Fruit fly (Drosophila melanogaster) whole organism, embryonic: ENCODE data around the gene Atat.

Source experiments
- Bdp1 ChIP-seq: fragments of 200-800 bp; sonication (Bioruptor generic); optimal IDR thresholded peaks from 3 replicates; lab custom pipeline; 2016; ENCODE audit warnings: missing biosample characterization, missing genetic modification characterization
- Bgb ChIP-seq: fragments of 200-800 bp; sonication (Bioruptor generic); IDR thresholded peaks from 2 replicates; pipeline ENCODE4 v1.3.6; 2022; ENCODE audit warnings: missing biosample characterization, missing genetic modification characterization; ENCODE audit not compliant: partially characterized antibody
- CG10366 ChIP-seq: fragments of 200-800 bp; sonication (Bioruptor generic); IDR thresholded peaks from 2 replicates; pipeline ENCODE4 v1.3.6; 2022; ENCODE audit warnings: missing biosample characterization, missing genetic modification characterization
- CG10462 ChIP-seq: fragments of 200-800 bp; sonication (Bioruptor generic); optimal IDR thresholded peaks from 2 replicates; lab custom pipeline; 2016; ENCODE audit warnings: missing biosample characterization, missing genetic modification characterization
- CG13894 ChIP-seq: fragments of 200-800 bp; sonication (Bioruptor generic); optimal IDR thresholded peaks from 3 replicates; lab custom pipeline; 2018; ENCODE audit warnings: missing biosample characterization, mild to moderate bottlenecking, missing genetic modification characterization, moderate library complexity
- CG14014 ChIP-seq: fragments of 200-800 bp; sonication (Bioruptor generic); IDR thresholded peaks from 2 replicates; pipeline ENCODE4 v1.3.6; 2022; ENCODE audit warnings: missing biosample characterization, missing genetic modification characterization
- CG17568 ChIP-seq: fragments of 200-800 bp; sonication (Bioruptor generic); optimal IDR thresholded peaks from 2 replicates; lab custom pipeline; 2018; ENCODE audit warnings: missing biosample characterization, mild to moderate bottlenecking, missing genetic modification characterization, moderate library complexity
- CG18011 ChIP-seq: fragments of 200-800 bp; sonication (Bioruptor generic); optimal IDR thresholded peaks from 2 replicates; lab custom pipeline; 2017; ENCODE audit warnings: missing biosample characterization, missing genetic modification characterization, mild to moderate bottlenecking, moderate library complexity, missing genotype
- CG30431 ChIP-seq: fragments of 200-800 bp; sonication (Bioruptor generic); optimal IDR thresholded peaks from 2 replicates; lab custom pipeline; 2017; ENCODE audit warnings: missing biosample characterization, missing genetic modification characterization
- CG4854 ChIP-seq: fragments of 200-800 bp; sonication (Bioruptor generic); optimal IDR thresholded peaks from 2 replicates; lab custom pipeline; 2016; ENCODE audit warnings: missing biosample characterization, missing genetic modification characterization, inconsistent platforms
- CG5245 ChIP-seq: fragments of 200-800 bp; sonication (Bioruptor generic); optimal IDR thresholded peaks from 3 replicates; lab custom pipeline; 2016; ENCODE audit warnings: missing biosample characterization, missing genetic modification characterization
- CG7839 ChIP-seq: fragments of 200-800 bp; sonication (Bioruptor generic); optimal IDR thresholded peaks from 3 replicates; lab custom pipeline; 2018; ENCODE audit warnings: missing biosample characterization, mild to moderate bottlenecking, missing genetic modification characterization, moderate library complexity
- CG8290 ChIP-seq, 3 experiments: fragments of 200-800 bp; sonication (Bioruptor generic); optimal IDR thresholded peaks; 2 replicates each; lab custom pipeline; 2016 to 2019; ENCODE audit warnings: missing biosample characterization in 3 of 3, missing genetic modification characterization in 3 of 3, mild to moderate bottlenecking in 2 of 3, moderate library complexity in 1 of 3
- CoRest ChIP-seq: fragments of 200-800 bp; sonication (Bioruptor generic); optimal IDR thresholded peaks from 3 replicates; lab custom pipeline; 2018; ENCODE audit warnings: missing biosample characterization, mild to moderate bottlenecking, missing genetic modification characterization, moderate library complexity
- Dbx ChIP-seq: fragments of 200-800 bp; sonication (Bioruptor generic); IDR thresholded peaks from 3 replicates; pipeline ENCODE4 v1.3.6; 2022; ENCODE audit warnings: missing biosample characterization, missing genetic modification characterization
- Dll ChIP-seq: fragments of 200-800 bp; sonication (Bioruptor generic); IDR thresholded peaks from 4 replicates; pipeline ENCODE4 v1.3.6; 2022; ENCODE audit warnings: missing biosample characterization, missing genetic modification characterization; ENCODE audit not compliant: partially characterized antibody
- E2f2 ChIP-seq: fragments of 200-800 bp; sonication (Bioruptor generic); IDR thresholded peaks from 2 replicates; pipeline ENCODE4 v1.3.6; 2022; ENCODE audit warnings: missing biosample characterization, missing genetic modification characterization
- Elba2 ChIP-seq: fragments of 200-800 bp; sonication (Bioruptor generic); optimal IDR thresholded peaks from 3 replicates; lab custom pipeline; 2016; ENCODE audit warnings: missing biosample characterization, missing genetic modification characterization
- Fer1 ChIP-seq: fragments of 200-800 bp; sonication (Bioruptor generic); optimal IDR thresholded peaks from 2 replicates; lab custom pipeline; 2017; ENCODE audit warnings: missing biosample characterization, mild to moderate bottlenecking, missing genetic modification characterization
- Gsc ChIP-seq: fragments of 200-800 bp; sonication (Bioruptor generic); IDR thresholded peaks from 2 replicates; pipeline ENCODE4 v1.3.6; 2022; ENCODE audit warnings: missing biosample characterization, missing genetic modification characterization
- HLHmδ ChIP-seq: fragments of 200-800 bp; sonication (Bioruptor generic); optimal IDR thresholded peaks from 2 replicates; lab custom pipeline; 2018; ENCODE audit warnings: missing biosample characterization, mild to moderate bottlenecking, missing genetic modification characterization, moderate library complexity
- Hsf ChIP-seq: fragments of 200-800 bp; sonication (Bioruptor generic); optimal IDR thresholded peaks from 3 replicates; lab custom pipeline; 2016; ENCODE audit warnings: missing biosample characterization, missing genetic modification characterization
- Pdp1 ChIP-seq, 2 experiments: fragments of 200-800 bp; sonication (Bioruptor generic); optimal IDR thresholded peaks; 3 replicates each; lab custom pipeline; 2016; ENCODE audit warnings: missing biosample characterization in 2 of 2, missing genetic modification characterization in 2 of 2, mild to moderate bottlenecking in 1 of 2, moderate library complexity in 1 of 2
- Spps ChIP-seq: fragments of 200-800 bp; sonication (Bioruptor generic); optimal IDR thresholded peaks from 2 replicates; lab custom pipeline; 2018; ENCODE audit warnings: missing biosample characterization, mild to moderate bottlenecking, missing genetic modification characterization
- Tbp ChIP-seq: fragments of >200 bp; optimal IDR thresholded peaks from 2 replicates; lab custom pipeline; 2018; ENCODE audit warnings: missing biosample characterization, missing genetic modification characterization
- Xrp1 ChIP-seq: fragments of 200-800 bp; sonication (Bioruptor generic); IDR thresholded peaks from 2 replicates; pipeline ENCODE4 v1.3.6; 2022; ENCODE audit warnings: missing biosample characterization, missing genetic modification characterization
- da ChIP-seq: fragments of 200-800 bp; sonication (Bioruptor generic); optimal IDR thresholded peaks from 2 replicates; lab custom pipeline; 2016; ENCODE audit warnings: missing biosample characterization, missing genetic modification characterization
- dmrt11E ChIP-seq: fragments of 200-800 bp; sonication (Bioruptor generic); optimal IDR thresholded peaks from 3 replicates; lab custom pipeline; 2018; ENCODE audit warnings: missing biosample characterization, mild to moderate bottlenecking, missing genetic modification characterization, moderate library complexity
- dpn ChIP-seq, 2 experiments: fragments of 200-800 bp; sonication (Bioruptor generic); optimal IDR thresholded peaks; 3 replicates each; lab custom pipeline; 2016; ENCODE audit warnings: missing biosample characterization in 2 of 2, missing genetic modification characterization in 2 of 2
- hkb ChIP-seq, 2 experiments: fragments of 200-800 bp in 1 of 2; fragments of >200 bp in 1 of 2; sonication (Bioruptor generic) in 1 of 2; IDR thresholded peaks in 1 of 2; optimal IDR thresholded peaks in 1 of 2; 2 replicates each; pipeline versions ENCODE4 v1.3.6 to Lab custom; 2017 to 2022; ENCODE audit warnings: missing biosample characterization in 1 of 2, missing genetic modification characterization in 1 of 2
- hth ChIP-seq: fragments of >200 bp; optimal IDR thresholded peaks from 2 replicates; lab custom pipeline; 2017; ENCODE audit warnings: inconsistent platforms
- insv ChIP-seq, 2 experiments: fragments of 200-800 bp; sonication (Bioruptor generic); optimal IDR thresholded peaks; 3 replicates each; lab custom pipeline; 2016 to 2018; ENCODE audit warnings: missing biosample characterization in 2 of 2, missing genetic modification characterization in 2 of 2
- ken ChIP-seq: fragments of 200-800 bp; sonication (Bioruptor generic); IDR thresholded peaks from 3 replicates; pipeline ENCODE4 v1.3.6; 2022; ENCODE audit warnings: missing biosample characterization, missing genetic modification characterization
- lmd ChIP-seq: fragments of 200-800 bp; sonication (Bioruptor generic); IDR thresholded peaks from 2 replicates; pipeline ENCODE4 v1.3.6; 2022; ENCODE audit warnings: missing biosample characterization, missing genetic modification characterization
- maf-S ChIP-seq: fragments of 200-800 bp; sonication (Bioruptor generic); optimal IDR thresholded peaks from 2 replicates; lab custom pipeline; 2016; ENCODE audit warnings: missing biosample characterization, missing genetic modification characterization
- onecut ChIP-seq: fragments of 200-800 bp; sonication (Bioruptor generic); IDR thresholded peaks from 2 replicates; pipeline ENCODE4 v1.3.6; 2022; ENCODE audit warnings: missing biosample characterization, missing genetic modification characterization
- otp ChIP-seq: fragments of 200-800 bp; sonication (Bioruptor generic); IDR thresholded peaks from 3 replicates; pipeline ENCODE4, ENCODE4 v1.3.6; 2022; ENCODE audit warnings: missing biosample characterization, missing genetic modification characterization
- pho ChIP-seq: fragments of 200-800 bp; sonication (Bioruptor generic); optimal IDR thresholded peaks from 2 replicates; lab custom pipeline; 2016; ENCODE audit warnings: missing biosample characterization, missing genetic modification characterization
- psq ChIP-seq: fragments of 200-800 bp; sonication (Bioruptor generic); optimal IDR thresholded peaks from 2 replicates; lab custom pipeline; 2017; ENCODE audit warnings: missing biosample characterization, missing genetic modification characterization
- scrt ChIP-seq: fragments of 200-800 bp; sonication (Bioruptor generic); optimal IDR thresholded peaks from 2 replicates; lab custom pipeline; 2018; ENCODE audit warnings: missing biosample characterization, mild to moderate bottlenecking, missing genetic modification characterization, moderate library complexity
- slp2 ChIP-seq: fragments of 200-800 bp; sonication (Bioruptor generic); optimal IDR thresholded peaks from 2 replicates; lab custom pipeline; 2016; ENCODE audit warnings: missing biosample characterization, missing genetic modification characterization
- sna ChIP-seq: fragments of 200-800 bp; sonication (Bioruptor generic); IDR thresholded peaks from 2 replicates; pipeline ENCODE4 v1.3.6; 2022; ENCODE audit warnings: missing biosample characterization, missing genetic modification characterization; ENCODE audit not compliant: partially characterized antibody
- so ChIP-seq: fragments of 200-800 bp; sonication (Bioruptor generic); IDR thresholded peaks from 3 replicates; pipeline ENCODE4 v1.3.6; 2022; ENCODE audit warnings: missing biosample characterization, missing genetic modification characterization
- sr ChIP-seq: fragments of 200-800 bp; sonication (Bioruptor generic); IDR thresholded peaks from 3 replicates; pipeline ENCODE4 v1.3.6; 2022; ENCODE audit warnings: missing biosample characterization, missing genetic modification characterization
- tin ChIP-seq: fragments of 200-800 bp; sonication (Bioruptor generic); optimal IDR thresholded peaks from 3 replicates; lab custom pipeline; 2016; ENCODE audit warnings: missing biosample characterization, missing genetic modification characterization
- zen2 ChIP-seq: fragments of 200-800 bp; sonication (Bioruptor generic); IDR thresholded peaks from 3 replicates; pipeline ENCODE4 v1.3.6; 2022; ENCODE audit warnings: missing biosample characterization, missing genetic modification characterization; ENCODE audit not compliant: partially characterized antibody
- zfh1 ChIP-seq: fragments of 200-800 bp; sonication (Bioruptor generic); IDR thresholded peaks from 3 replicates; pipeline ENCODE4 v1.3.6; 2022; ENCODE audit warnings: missing biosample characterization, missing genetic modification characterization

Atat gene

dm6 chr3L:9429665-9430607 is 3.4 kb upstream of the Atat start, which contains the start of the genes RpS17 and MTF-1 (continued):
- TF ChIP-seq Pdp1 (GFP tag; optimal IDR thresholded peaks at IDR 0.05; lab: Kevin White, UChicago) (peak in 1 of 2 experiments; percentile 57), CG4854 (GFP tag; lab: Kevin White, UChicago) (no peak), dpn (GFP tag; optimal IDR thresholded peaks at IDR 0.05; lab: Kevin White, UChicago) (peak in 1 of 2 experiments; percentile 11), so (GFP tag; lab: Robert Waterston, UW) (0 out of 3 replicates have a peak, but pooled peaks have one; percentile 29), Dbx (peak; percentile 34; the same call in 2 of the 3 replicates), Tbp (peak; percentile 50), Xrp1 (GFP tag; lab: Robert Waterston, UW) (0 out of 2 replicates have a peak, but pooled peaks have one; percentile 30), Bdp1 (GFP tag; lab: Kevin White, UChicago) (peak; percentile 23), otp (GFP tag; lab: Robert Waterston, UW) (peak; percentile 46; the same call in 1 of the 3 replicates), zfh1 (GFP tag; lab: Robert Waterston, UW) (peak; percentile 68; the same call in 2 of the 3 replicates), pho (GFP tag; lab: Kevin White, UChicago) (no peak), Hsf (GFP tag; lab: Kevin White, UChicago) (peak; percentile 63), insv (GFP tag; optimal IDR thresholded peaks at IDR 0.05; lab: Kevin White, UChicago) (peak in 1 of 2 experiments; percentile 27), hkb (optimal IDR thresholded peaks at IDR 0.05; lab: Kevin White, UChicago) (no peak), hkb (GFP tag; IDR thresholded peaks at IDR 0.05; lab: Robert Waterston, UW) (peak; percentile 50), sna (no peak), CG8290 (GFP tag; optimal IDR thresholded peaks at IDR 0.05; lab: Kevin White, UChicago) (peak; percentile 0), CG8290 (tag; optimal IDR thresholded peaks at IDR 0.05; lab: Kevin White, UChicago) (peak in 1 of 2 experiments; percentile 53), E2f2 (GFP tag; lab: Robert Waterston, UW) (peak; percentile 32; the same call in 1 of the 2 replicates), CG7839 (peak; percentile 37), lmd (GFP tag; lab: Robert Waterston, UW) (no peak; the same call in 1 of the 2 replicates), Dll (peak; percentile 56; the same call in 1 of the 4 replicates), sr (GFP tag; lab: Robert Waterston, UW) (peak; percentile 48), HLHmδ (peak; percentile 27), CG17568 (peak; percentile 78), Fer1 (peak; percentile 61), psq (GFP tag; lab: Kevin White, UChicago) (no peak), CG18011 (peak; percentile 7), onecut (peak; percentile 70), dmrt11E (tag; lab: Kevin White, UChicago) (peak; percentile 44), zen2 (GFP tag; lab: Robert Waterston, UW) (no peak), CG5245 (no peak), scrt (peak; percentile 39), CG10366 (GFP tag; lab: Robert Waterston, UW) (peak; percentile 37), slp2 (peak; percentile 26), ken (GFP tag; lab: Robert Waterston, UW) (peak; percentile 61; the same call in 2 of the 3 replicates), Elba2 (GFP tag; lab: Kevin White, UChicago) (no peak), CoRest (tag; lab: Kevin White, UChicago) (peak; percentile 31), CG14014 (GFP tag; lab: Robert Waterston, UW) (peak; percentile 39; the same call in 1 of the 2 replicates), CG13894 (tag; lab: Kevin White, UChicago) (peak; percentile 28), da (GFP tag; lab: Kevin White, UChicago) (no peak), Spps (tag; lab: Kevin White, UChicago) (peak; percentile 15), CG10462 (GFP tag; lab: Kevin White, UChicago) (no peak), Bgb (GFP tag; lab: Robert Waterston, UW) (no peak), tin (GFP tag; lab: Kevin White, UChicago) (no peak), hth (lab: Kevin White, UChicago) (no peak), maf-S (peak; percentile 4), CG30431 (peak; percentile 12), Gsc (GFP tag; lab: Robert Waterston, UW) (no peak)
